Worm (Caenorhabditis elegans): ENCODE data around the gene clc-20.

DNA sequence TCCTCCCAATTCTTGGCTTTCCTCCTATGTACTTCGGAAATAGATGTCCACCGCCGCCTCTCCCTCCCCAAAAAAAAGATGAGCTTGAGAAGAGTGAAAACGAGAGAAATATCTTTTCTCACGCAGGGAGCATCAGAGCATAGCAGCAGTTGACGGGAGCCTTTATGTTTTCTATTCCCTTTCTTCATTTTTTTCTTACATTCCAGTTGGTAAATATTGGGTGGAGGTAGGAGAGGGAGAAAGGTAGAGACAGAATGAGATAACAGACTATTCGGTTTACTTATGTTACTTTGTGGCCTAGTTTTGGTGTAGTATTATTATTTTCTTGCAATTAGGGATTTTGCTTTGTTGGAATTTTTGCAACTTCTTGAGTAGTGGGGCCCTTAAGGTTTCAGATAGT, 27.8 kb upstream of the clc-20 start:
- no peak for TF ChIP-seq nhr-11 (tag; optimal IDR thresholded peaks at IDR 0.05)
- TF ChIP-seq nhr-28 (tag; optimal IDR thresholded peaks at IDR 0.05): no peak
- TF ChIP-seq fos-1 (tag; optimal IDR thresholded peaks at IDR 0.05): no peak
- no peak for TF ChIP-seq ama-1 (optimal IDR thresholded peaks at IDR 0.05)
- TF ChIP-seq elt-3 (tag; optimal IDR thresholded peaks at IDR 0.05): no peak
- no peak for TF ChIP-seq unc-39 (tag; optimal IDR thresholded peaks at IDR 0.05)
- TF ChIP-seq nhr-12 (tag; optimal IDR thresholded peaks at IDR 0.05): no peak
- no peak for TF ChIP-seq tbx-2 (tag; optimal IDR thresholded peaks at IDR 0.05)
- no peak for TF ChIP-seq pqm-1 (tag; optimal IDR thresholded peaks at IDR 0.05)
- TF ChIP-seq elt-2 (tag; optimal IDR thresholded peaks at IDR 0.05): no peak
- no peak for TF ChIP-seq eor-1 (tag; optimal IDR thresholded peaks at IDR 0.05)
- TF ChIP-seq ZK546.5 (tag; optimal IDR thresholded peaks at IDR 0.05): no peak
- no peak for TF ChIP-seq sea-2 (GFP tag; optimal IDR thresholded peaks at IDR 0.05)
- no peak for TF ChIP-seq lin-39 (tag; optimal IDR thresholded peaks at IDR 0.05)
